Fruit fly (Drosophila melanogaster): ENCODE measurements around the gene Ir75a.
A peak's percentile ranks its signal among the peaks of the same experiment; 100 is the strongest.

Ir75a gene

DNA sequence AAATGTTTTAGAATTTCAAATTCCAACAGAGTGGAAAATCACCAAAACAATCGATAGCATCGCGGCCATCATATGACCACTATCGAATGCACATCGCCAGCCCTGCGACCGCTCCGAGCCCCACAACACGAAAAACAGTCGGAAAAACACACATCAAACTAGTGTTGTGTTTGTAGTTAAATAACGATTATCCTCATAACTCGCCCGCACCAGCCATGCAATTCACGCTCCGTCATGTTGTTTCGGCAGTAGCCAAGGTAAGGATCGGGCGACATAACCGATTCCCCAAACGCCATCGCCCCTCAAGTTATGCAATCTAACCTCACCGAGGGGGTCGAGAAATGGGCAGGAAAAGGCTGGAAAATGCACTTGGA, 29.2 kb upstream of the Ir75a start (continued):
- TF ChIP-seq CG30403 (GFP tag; optimal IDR thresholded peaks at IDR 0.05) (no peak), CG11560 (tag; IDR thresholded peaks at IDR 0.05) (no peak; the same call in 2 of the 3 replicates), BtbVII (GFP tag; optimal IDR thresholded peaks at IDR 0.05) (no peak), fd3F (GFP tag; optimal IDR thresholded peaks at IDR 0.05) (no peak), CG9797 (GFP tag; optimal IDR thresholded peaks at IDR 0.05) (no peak), inv (GFP tag; IDR thresholded peaks at IDR 0.05; ENCODE audit: partially characterized antibody) (peak; percentile 58; the same call in 1 of the 2 replicates), disco-r (GFP tag; optimal IDR thresholded peaks at IDR 0.05) (no peak), CrebB (tag; optimal IDR thresholded peaks at IDR 0.05) (no peak), schlank (tag; optimal IDR thresholded peaks at IDR 0.05) (no peak), CkIIα-i1 (GFP tag; IDR thresholded peaks at IDR 0.05) (no peak), bowl (GFP tag; IDR thresholded peaks at IDR 0.05) (no peak), CG13894 (tag; optimal IDR thresholded peaks at IDR 0.05) (no peak), Scr (GFP tag; IDR thresholded peaks at IDR 0.05; ENCODE audit: partially characterized antibody) (peak; percentile 74), CG12299 (tag; optimal IDR thresholded peaks at IDR 0.05) (no peak), CG9727 (GFP tag; optimal IDR thresholded peaks at IDR 0.05) (no peak), jing (GFP tag; optimal IDR thresholded peaks at IDR 0.05) (no peak), shn (GFP tag; optimal IDR thresholded peaks at IDR 0.05) (peak; percentile 10), Mrtf (GFP tag; IDR thresholded peaks at IDR 0.05) (no peak), CG7839 (tag; optimal IDR thresholded peaks at IDR 0.05) (no peak), sna (GFP tag; IDR thresholded peaks at IDR 0.05; ENCODE audit: partially characterized antibody) (peak; percentile 60), vnd (GFP tag; IDR thresholded peaks at IDR 0.05; ENCODE audit: partially characterized antibody) (peak; percentile 69), danr (GFP tag; IDR thresholded peaks at IDR 0.05) (no peak), Pdp1 (GFP tag; optimal IDR thresholded peaks at IDR 0.05) (peak in 1 of 2 experiments; percentile 99), CG4617 (GFP tag; optimal IDR thresholded peaks at IDR 0.05; ENCODE audit: borderline replicate concordance) (peak; percentile 91), nmo (GFP tag; optimal IDR thresholded peaks at IDR 0.05) (no peak), scrt (GFP tag; optimal IDR thresholded peaks at IDR 0.05) (no peak), stwl (tag; optimal IDR thresholded peaks at IDR 0.05) (no peak), CG7357 (GFP tag; IDR thresholded peaks at IDR 0.05) (no peak), CG2129 (GFP tag; IDR thresholded peaks at IDR 0.05; ENCODE audit: partially characterized antibody) (peak; percentile 54), zen (tag; optimal IDR thresholded peaks at IDR 0.05) (no peak), pita (GFP tag; optimal IDR thresholded peaks at IDR 0.05) (no peak), amos (GFP tag; IDR thresholded peaks at IDR 0.05; ENCODE audit: partially characterized antibody) (peak; percentile 83), CG33557 (GFP tag; optimal IDR thresholded peaks at IDR 0.05) (no peak), CG13296 (GFP tag; optimal IDR thresholded peaks at IDR 0.05) (no peak), CG9215 (GFP tag; IDR thresholded peaks at IDR 0.05) (no peak; the same call in 1 of the 2 replicates), Max (GFP tag; optimal IDR thresholded peaks at IDR 0.05) (no peak), CG7271 (tag; optimal IDR thresholded peaks at IDR 0.05) (no peak), crp (GFP tag; optimal IDR thresholded peaks at IDR 0.05) (peak in 1 of 2 experiments; percentile 25), otp (GFP tag; IDR thresholded peaks at IDR 0.05) (no peak), Neu2 (GFP tag; optimal IDR thresholded peaks at IDR 0.05; ENCODE audit: borderline replicate concordance) (no peak), pho (GFP tag; optimal IDR thresholded peaks at IDR 0.05) (no peak), CG4820 (GFP tag; optimal IDR thresholded peaks at IDR 0.05) (no peak), CG11085 (GFP tag; IDR thresholded peaks at IDR 0.05) (peak; percentile 24; the same call in 1 of the 2 replicates), insv (GFP tag; optimal IDR thresholded peaks at IDR 0.05) (no peak), gcm2 (GFP tag; optimal IDR thresholded peaks at IDR 0.05) (no peak), hth (optimal IDR thresholded peaks at IDR 0.05) (no peak), ara (GFP tag; IDR thresholded peaks at IDR 0.05) (no peak), Myb (GFP tag; optimal IDR thresholded peaks at IDR 0.05) (peak; percentile 54), gem (tag; optimal IDR thresholded peaks at IDR 0.05) (no peak), seq (GFP tag; IDR thresholded peaks at IDR 0.05) (no peak), tio (GFP tag; optimal IDR thresholded peaks at IDR 0.05) (no peak)

All from whole organism, embryonic.